Fruit fly (Drosophila melanogaster) whole organism, prepupa: ENCODE measurements around the gene CG13403.

Experiments used
- CG10669 ChIP-seq: fragments of 200-800 bp; sonication (Bioruptor generic); optimal IDR thresholded peaks from 3 replicates; lab custom pipeline; 2018; ENCODE audit warnings: missing biosample characterization, mild to moderate bottlenecking, missing genetic modification characterization, moderate library complexity
- CG16779 ChIP-seq: fragments of 200-800 bp; sonication (Bioruptor generic); optimal IDR thresholded peaks from 3 replicates; lab custom pipeline; 2017; ENCODE audit warnings: missing biosample characterization, mild to moderate bottlenecking, missing genetic modification characterization
- CG3919 ChIP-seq: fragments of 200-800 bp; sonication (Bioruptor generic); optimal IDR thresholded peaks from 3 replicates; lab custom pipeline; 2016; ENCODE audit warnings: missing biosample characterization, missing genetic modification characterization
- CG6276 ChIP-seq: fragments of 200-800 bp; sonication (Bioruptor generic); optimal IDR thresholded peaks from 2 replicates; lab custom pipeline; 2017; ENCODE audit warnings: missing biosample characterization, mild to moderate bottlenecking, missing genetic modification characterization
- Eip78C ChIP-seq: fragments of 200-800 bp; sonication (Bioruptor generic); peaks from one replicate; lab custom pipeline; 2016; ENCODE audit warnings: missing biosample characterization, missing genetic modification characterization
- Hr39 ChIP-seq: fragments of 200-800 bp; sonication (Bioruptor generic); optimal IDR thresholded peaks from 2 replicates; lab custom pipeline; 2016; ENCODE audit warnings: missing biosample characterization, missing genetic modification characterization
- Hr4 ChIP-seq: fragments of 200-800 bp; sonication (Bioruptor generic); optimal IDR thresholded peaks from 3 replicates; lab custom pipeline; 2016; ENCODE audit warnings: missing biosample characterization, missing genetic modification characterization
- Smox ChIP-seq: fragments of 200-800 bp; sonication (Bioruptor generic); optimal IDR thresholded peaks from 3 replicates; lab custom pipeline; 2016; ENCODE audit warnings: missing biosample characterization, missing genetic modification characterization
- dac ChIP-seq: fragments of 200-800 bp; sonication (Bioruptor generic); optimal IDR thresholded peaks from 2 replicates; lab custom pipeline; 2017; ENCODE audit warnings: missing biosample characterization, mild to moderate bottlenecking, missing genetic modification characterization
- dsx ChIP-seq: fragments of 200-800 bp; optimal IDR thresholded peaks from 3 replicates; lab custom pipeline; 2019; ENCODE audit warnings: missing biosample characterization, mild to moderate bottlenecking, missing genetic modification characterization, moderate library complexity; ENCODE audit not compliant: poor library complexity, severe bottlenecking
- eg ChIP-seq: fragments of 200-800 bp; sonication (Bioruptor generic); IDR thresholded peaks from 3 replicates; pipeline ENCODE4 v1.3.6; 2022; ENCODE audit warnings: missing biosample characterization, missing genetic modification characterization
- lz ChIP-seq: fragments of 200-800 bp; sonication (Bioruptor generic); optimal IDR thresholded peaks from 3 replicates; lab custom pipeline; 2016; ENCODE audit warnings: missing biosample characterization, missing genetic modification characterization
- pdm3 ChIP-seq: fragments of 200-800 bp; sonication (Bioruptor generic); optimal IDR thresholded peaks from 3 replicates; lab custom pipeline; 2016; ENCODE audit warnings: missing biosample characterization, missing genetic modification characterization
- spab ChIP-seq: fragments of 200-800 bp; sonication (Bioruptor generic); optimal IDR thresholded peaks from 2 replicates; lab custom pipeline; 2017; ENCODE audit warnings: missing biosample characterization, mild to moderate bottlenecking, missing genetic modification characterization, missing genetic modification reagents

- TF ChIP-seq dac (no peak), CG6276 (no peak), dsx (GFP tag; lab: Kevin White, UChicago) (no peak), CG16779 (tag; lab: Kevin White, UChicago) (no peak), Hr4 (GFP tag; lab: Kevin White, UChicago) (peak; percentile 17), CG10669 (GFP tag; lab: Kevin White, UChicago) (peak; percentile 15), Hr39 (GFP tag; lab: Kevin White, UChicago) (no peak), pdm3 (no peak), spab (peak; percentile 35), Smox (GFP tag; lab: Kevin White, UChicago) (no peak), lz (no peak), eg (no peak), CG3919 (GFP tag; lab: Kevin White, UChicago) (no peak), Eip78C (peak; percentile 78)
Measured at dm6 chrX:14153689-14154088, 38.1 kb downstream of the CG13403 start.
